Worm (Caenorhabditis elegans) whole organism, L4 larva: ENCODE results near the gene R13D11.4.
A peak's percentile ranks its signal among the peaks of the same experiment; 100 is the strongest.

ENCODE experiments used
- F37D6.2 ChIP-seq: sonication (generic microtip); optimal IDR thresholded peaks from 2 replicates; lab custom pipeline; 2016; ENCODE audit warnings: mild to moderate bottlenecking, missing genetic modification characterization, missing compliant biosample characterization
- F49E8.2 ChIP-seq: sonication (generic microtip); optimal IDR thresholded peaks from 2 replicates; lab custom pipeline; 2016; ENCODE audit warnings: missing compliant biosample characterization, mild to moderate bottlenecking, missing genetic modification characterization, borderline replicate concordance
- T20F7.1 ChIP-seq: fragments of 200-800 bp; sonication (Bioruptor generic); optimal IDR thresholded peaks from 2 replicates; lab custom pipeline; 2018; ENCODE audit warnings: mild to moderate bottlenecking, missing genetic modification characterization, missing compliant biosample characterization
- T26A8.4 ChIP-seq: fragments of 200-800 bp; sonication (Bioruptor generic); IDR thresholded peaks from 2 replicates; pipeline ENCODE4 v1.3.6; 2022; ENCODE audit warnings: missing genetic modification characterization, missing compliant biosample characterization
- Y48G9A.11 ChIP-seq: fragments of 200-800 bp; sonication (Bioruptor generic); IDR thresholded peaks from 2 replicates; pipeline ENCODE4 v1.3.6; 2022; ENCODE audit warnings: missing genetic modification reagents, missing genetic modification characterization, missing compliant biosample characterization
- Y5F2A.4 ChIP-seq: fragments of 200-800 bp; sonication (Bioruptor generic); optimal IDR thresholded peaks from 2 replicates; lab custom pipeline; 2018; ENCODE audit warnings: mild to moderate bottlenecking, missing genetic modification characterization, missing compliant biosample characterization
- arid-1 ChIP-seq: fragments of 200-800 bp; sonication (Bioruptor generic); conservative IDR thresholded peaks from 2 replicates; pipeline ENCODE4 v1.3.6; 2022; ENCODE audit warnings: missing genetic modification reagents, missing genetic modification characterization, missing compliant biosample characterization
- attf-4 ChIP-seq: sonication (generic microtip); optimal IDR thresholded peaks from 3 replicates; lab custom pipeline; 2017; ENCODE audit warnings: missing biosample characterization, missing genetic modification characterization
- ceh-62 ChIP-seq: sonication (generic microtip); optimal IDR thresholded peaks from 2 replicates; lab custom pipeline; 2017; ENCODE audit warnings: missing biosample characterization, missing genetic modification characterization
- ceh-82 ChIP-seq: sonication (generic microtip); optimal IDR thresholded peaks from 2 replicates; lab custom pipeline; 2017; ENCODE audit warnings: missing biosample characterization, missing genetic modification characterization
- daf-12 ChIP-seq: fragments of 150-350 bp; optimal IDR thresholded peaks from 2 replicates; lab custom pipeline; 2014; ENCODE audit warnings: missing biosample characterization, missing genetic modification reagents, missing genetic modification characterization
- daf-19 ChIP-seq: fragments of 200-800 bp; sonication (Bioruptor generic); conservative IDR thresholded peaks from 2 replicates; pipeline ENCODE4 v1.3.6; 2022; ENCODE audit warnings: missing genetic modification characterization, missing compliant biosample characterization
- dmd-9 ChIP-seq: fragments of 200-800 bp; sonication (Bioruptor generic); IDR thresholded peaks from 2 replicates; pipeline ENCODE4 v1.3.6; 2022; ENCODE audit warnings: missing genetic modification reagents, missing genetic modification characterization, missing compliant biosample characterization
- dpl-1 ChIP-seq: fragments of 150-350 bp; optimal IDR thresholded peaks from 2 replicates; lab custom pipeline; 2014; ENCODE audit warnings: missing biosample characterization, missing genetic modification reagents, missing genetic modification characterization
- duxl-1 ChIP-seq: sonication (generic microtip); optimal IDR thresholded peaks from 2 replicates; lab custom pipeline; 2016; ENCODE audit warnings: mild to moderate bottlenecking, missing genetic modification characterization, moderate library complexity, missing compliant biosample characterization; ENCODE audit not compliant: poor library complexity
- hif-1 ChIP-seq, 2 experiments: sonication (generic microtip); optimal IDR thresholded peaks; 2 replicates each; lab custom pipeline; 2016 to 2017; ENCODE audit warnings: missing compliant biosample characterization in 2 of 2, missing genetic modification characterization in 2 of 2, missing genetic modification reagents in 2 of 2, missing genotype in 2 of 2, mild to moderate bottlenecking in 1 of 2
- hlh-11 ChIP-seq: fragments of 200-800 bp; sonication (Bioruptor generic); optimal IDR thresholded peaks from 2 replicates; lab custom pipeline; 2018; ENCODE audit warnings: mild to moderate bottlenecking, missing genetic modification characterization, missing compliant biosample characterization
- hlh-30 ChIP-seq: sonication (generic microtip); optimal IDR thresholded peaks from 2 replicates; lab custom pipeline; 2017; ENCODE audit warnings: antibody characterized with exemption, mild to moderate bottlenecking, missing genetic modification characterization, missing compliant biosample characterization; ENCODE audit not compliant: insufficient read depth
- hmg-1.1 ChIP-seq: fragments of 200-800 bp; sonication (Bioruptor generic); IDR thresholded peaks from 2 replicates; pipeline ENCODE4 v1.3.6; 2022; ENCODE audit warnings: missing genetic modification reagents, missing genetic modification characterization, missing compliant biosample characterization
- lin-1 ChIP-seq: fragments of 200-800 bp; sonication (Bioruptor generic); IDR thresholded peaks from 2 replicates; pipeline ENCODE4 v1.3.6; 2022; ENCODE audit warnings: missing genetic modification reagents, missing genetic modification characterization, missing compliant biosample characterization
- lin-15B ChIP-seq: fragments of 150-350 bp; sonication (generic microtip); optimal IDR thresholded peaks from 3 replicates; lab custom pipeline; 2014; ENCODE audit warnings: missing biosample characterization, missing genetic modification characterization
- lin-38 ChIP-seq: fragments of 200-800 bp; sonication (Bioruptor generic); IDR thresholded peaks from 2 replicates; pipeline ENCODE4 v1.3.6; 2022; ENCODE audit warnings: missing genetic modification reagents, missing genetic modification characterization, missing compliant biosample characterization
- lir-3 ChIP-seq: sonication (generic microtip); optimal IDR thresholded peaks from 2 replicates; lab custom pipeline; 2016; ENCODE audit warnings: mild to moderate bottlenecking, missing genetic modification characterization, missing compliant biosample characterization
- lsy-2 ChIP-seq, 2 experiments: fragments of 150-350 bp in 1 of 2; sonication (generic microtip) in 1 of 2; optimal IDR thresholded peaks; 2 replicates each; lab custom pipeline; 2014 to 2017; ENCODE audit warnings: missing biosample characterization in 2 of 2, missing genetic modification characterization in 2 of 2
- madf-5 ChIP-seq, 2 experiments: fragments of 200-800 bp; sonication (Bioruptor generic); IDR thresholded peaks; 2 replicates each; pipeline ENCODE4 v1.3.6; 2022; ENCODE audit warnings: missing compliant biosample characterization in 2 of 2, missing genetic modification characterization in 2 of 2
- mdt-29 ChIP-seq: fragments of 200-800 bp; sonication (Bioruptor generic); IDR thresholded peaks from 2 replicates; pipeline ENCODE4 v1.3.6; 2022; ENCODE audit warnings: missing genetic modification reagents, missing genetic modification characterization, missing compliant biosample characterization
- mep-1 ChIP-seq: fragments of 150-350 bp; sonication (generic microtip); optimal IDR thresholded peaks from 3 replicates; lab custom pipeline; 2014; ENCODE audit warnings: missing biosample characterization, missing genetic modification characterization
- mes-2 ChIP-seq: sonication (generic microtip); optimal IDR thresholded peaks from 2 replicates; lab custom pipeline; 2016; ENCODE audit warnings: missing genotype, mild to moderate bottlenecking, missing genetic modification characterization, missing compliant biosample characterization; ENCODE audit not compliant: poor library complexity, severe bottlenecking
- mxl-2 ChIP-seq: fragments of 200-800 bp; sonication (Bioruptor generic); conservative IDR thresholded peaks from 2 replicates; pipeline ENCODE4 v1.3.6; 2022; ENCODE audit warnings: missing genetic modification reagents, missing genetic modification characterization, missing compliant biosample characterization
- nhr-25 ChIP-seq: sonication (generic microtip); optimal IDR thresholded peaks from 2 replicates; lab custom pipeline; 2017; ENCODE audit warnings: missing genetic modification characterization, mild to moderate bottlenecking, missing compliant biosample characterization, antibody characterized with exemption, moderate library complexity, borderline replicate concordance; ENCODE audit not compliant: insufficient read depth
- nhr-41 ChIP-seq: fragments of 200-800 bp; sonication (Bioruptor generic); IDR thresholded peaks from 2 replicates; pipeline ENCODE4 v1.3.6; 2022; ENCODE audit warnings: missing genetic modification reagents, missing genetic modification characterization, missing compliant biosample characterization
- nhr-42 ChIP-seq: fragments of 200-800 bp; sonication (Bioruptor generic); IDR thresholded peaks from 2 replicates; pipeline ENCODE4 v1.3.6; 2022; ENCODE audit warnings: missing genetic modification characterization, missing compliant biosample characterization
- nhr-48 ChIP-seq: sonication (generic microtip); optimal IDR thresholded peaks from 2 replicates; lab custom pipeline; 2016; ENCODE audit warnings: mild to moderate bottlenecking, missing genetic modification characterization, missing compliant biosample characterization
- nhr-6 ChIP-seq: fragments of 150-350 bp; optimal IDR thresholded peaks from 2 replicates; lab custom pipeline; 2014; ENCODE audit warnings: missing biosample characterization, missing genetic modification characterization
- pha-4 ChIP-seq, 2 experiments: fragments of 150-350 bp in 1 of 2; fragments of 200-800 bp in 1 of 2; sonication (Bioruptor generic) in 1 of 2; IDR thresholded peaks in 1 of 2; optimal IDR thresholded peaks in 1 of 2; 2 replicates each; pipeline versions ENCODE4 v1.3.6 to Lab custom; 2014 to 2022; ENCODE audit warnings: missing genetic modification characterization in 2 of 2, missing genetic modification reagents in 2 of 2, missing biosample characterization in 1 of 2, missing compliant biosample characterization in 1 of 2
- php-3 ChIP-seq: fragments of 200-800 bp; sonication (Bioruptor generic); IDR thresholded peaks from 2 replicates; pipeline ENCODE4 v1.3.6; 2022; ENCODE audit warnings: missing genetic modification reagents, missing genetic modification characterization, missing compliant biosample characterization
- saeg-2 ChIP-seq: fragments of 200-800 bp; sonication (Bioruptor generic); IDR thresholded peaks from 2 replicates; pipeline ENCODE4 v1.3.6; 2022; ENCODE audit warnings: missing genetic modification reagents, missing genetic modification characterization, missing compliant biosample characterization
- skn-1 ChIP-seq: fragments of 150-350 bp; optimal IDR thresholded peaks from 2 replicates; lab custom pipeline; 2014; ENCODE audit warnings: missing biosample characterization, missing genetic modification characterization
- snpc-1.2 ChIP-seq: fragments of 200-800 bp; sonication (Bioruptor generic); IDR thresholded peaks from 2 replicates; pipeline ENCODE4 v1.3.6; 2022; ENCODE audit warnings: missing genetic modification reagents, missing genetic modification characterization, missing compliant biosample characterization
- snpc-4 ChIP-seq: fragments of 150-350 bp; optimal IDR thresholded peaks from 2 replicates; lab custom pipeline; 2014; ENCODE audit warnings: missing biosample characterization, missing genetic modification characterization
- spr-3 ChIP-seq: fragments of 200-800 bp; sonication (Bioruptor generic); optimal IDR thresholded peaks from 2 replicates; lab custom pipeline; 2018; ENCODE audit warnings: mild to moderate bottlenecking, missing genetic modification characterization, missing compliant biosample characterization
- tag-97 ChIP-seq: fragments of 200-800 bp; sonication (Bioruptor generic); IDR thresholded peaks from 2 replicates; pipeline ENCODE4 v1.3.6; 2022; ENCODE audit warnings: missing genetic modification characterization, missing compliant biosample characterization
- unc-130 ChIP-seq: sonication (generic microtip); optimal IDR thresholded peaks from 2 replicates; lab custom pipeline; 2016; ENCODE audit warnings: missing genetic modification reagents, missing genetic modification characterization, missing compliant biosample characterization
- unc-39 ChIP-seq: sonication (generic microtip); optimal IDR thresholded peaks from 2 replicates; lab custom pipeline; 2017; ENCODE audit warnings: missing biosample characterization, missing genetic modification characterization
- unc-62 ChIP-seq, 3 experiments: fragments of 150-350 bp in 1 of 3; sonication (generic microtip); optimal IDR thresholded peaks in 2 of 3; peaks in 1 of 3; 1 replicate in 1 of 3; 2 replicates in 2 of 3; lab custom pipeline; 2014 to 2017; ENCODE audit warnings: missing biosample characterization in 3 of 3, missing genetic modification characterization in 3 of 3, missing genetic modification reagents in 3 of 3, missing genotype in 1 of 3
- vab-7 ChIP-seq: fragments of 200-800 bp; sonication (Bioruptor generic); IDR thresholded peaks from 2 replicates; pipeline ENCODE4 v1.3.6; 2022; ENCODE audit warnings: missing genetic modification reagents, missing genetic modification characterization, missing compliant biosample characterization
- zfp-3 ChIP-seq: fragments of 200-800 bp; sonication (Bioruptor generic); conservative IDR thresholded peaks from 2 replicates; pipeline ENCODE4 v1.3.6; 2022; ENCODE audit warnings: missing genetic modification reagents, missing genetic modification characterization, missing compliant biosample characterization
- zip-11 ChIP-seq: fragments of 200-800 bp; sonication (Bioruptor generic); IDR thresholded peaks from 2 replicates; pipeline ENCODE4 v1.3.6; 2022; ENCODE audit warnings: missing genetic modification characterization, missing compliant biosample characterization
- ztf-7 ChIP-seq: fragments of 150-350 bp; optimal IDR thresholded peaks from 2 replicates; lab custom pipeline; 2014; ENCODE audit warnings: missing biosample characterization, missing genetic modification characterization

R13D11.4 gene

ce11 chrV:773256-773655 is 37.4 kb upstream of the R13D11.4 start, which contains the start of gene sti-1 (continued):
- TF ChIP-seq dmd-9 = no peak
- no peak for TF ChIP-seq snpc-1.2 (GFP tag; lab: Robert Waterston, UW)
- TF ChIP-seq pha-4 (GFP tag; IDR thresholded peaks at IDR 0.05; lab: Robert Waterston, UW) = peak; percentile 63; the same call in 1 of the 2 replicates
- peak; percentile 52 for TF ChIP-seq pha-4 (tag; optimal IDR thresholded peaks at IDR 0.05; lab: Kevin White, UChicago)
- no peak for TF ChIP-seq daf-12 (tag; lab: Kevin White, UChicago)
- TF ChIP-seq ceh-62 (tag; lab: Kevin White, UChicago) = no peak
- no peak for TF ChIP-seq mxl-2 (GFP tag; lab: Robert Waterston, UW)
- no peak for TF ChIP-seq spr-3 (GFP tag; lab: Kevin White, UChicago)
- TF ChIP-seq madf-5 (GFP tag; IDR thresholded peaks at IDR 0.05; lab: Robert Waterston, UW) = no peak
- TF ChIP-seq T20F7.1 (GFP tag; lab: Kevin White, UChicago) = no peak
- no peak for TF ChIP-seq snpc-4 (tag; lab: Kevin White, UChicago)
- peak in 1 of 2 experiments; percentile 41 for TF ChIP-seq hif-1 (tag; optimal IDR thresholded peaks at IDR 0.05; lab: Kevin White, UChicago)
- TF ChIP-seq unc-62 (GFP tag; optimal IDR thresholded peaks at IDR 0.05 in 1 of 2; lab: Kevin White, UChicago) = no peak
- no peak for TF ChIP-seq unc-62 (tag; optimal IDR thresholded peaks at IDR 0.05; lab: Kevin White, UChicago)
- TF ChIP-seq skn-1 = no peak
- TF ChIP-seq nhr-42 (GFP tag; lab: Robert Waterston, UW) = peak; percentile 69; the same call in 1 of the 2 replicates
- no peak for TF ChIP-seq saeg-2
- 0 out of 2 replicates have a peak, but pooled peaks have one; percentile 47 for TF ChIP-seq zfp-3 (GFP tag; lab: Robert Waterston, UW)
- no peak for TF ChIP-seq nhr-41 (GFP tag; lab: Robert Waterston, UW)
- TF ChIP-seq ceh-82 = no peak
- TF ChIP-seq php-3 (GFP tag; lab: Robert Waterston, UW) = no peak
- no peak for TF ChIP-seq unc-39 (tag; lab: Kevin White, UChicago)
- TF ChIP-seq hlh-11 (tag; lab: Kevin White, UChicago) = peak; percentile 60
- TF ChIP-seq mep-1 (tag; lab: Kevin White, UChicago) = peak; percentile 80
- no peak for TF ChIP-seq vab-7 (GFP tag; lab: Robert Waterston, UW)
- no peak for TF ChIP-seq lir-3 (tag; lab: Kevin White, UChicago)
- TF ChIP-seq zip-11 (GFP tag; lab: Robert Waterston, UW) = no peak
- TF ChIP-seq mdt-29 (GFP tag; lab: Robert Waterston, UW) = no peak
- no peak for TF ChIP-seq tag-97 (GFP tag; lab: Robert Waterston, UW)
- peak; percentile 96 for TF ChIP-seq dpl-1 (GFP tag; lab: Kevin White, UChicago)
- TF ChIP-seq ztf-7 (tag; lab: Kevin White, UChicago) = peak; percentile 79
- peak; percentile 81 for TF ChIP-seq duxl-1 (tag; lab: Kevin White, UChicago)
- peak; percentile 75 for TF ChIP-seq hlh-30 (tag; lab: Kevin White, UChicago)
- no peak for TF ChIP-seq nhr-48
- TF ChIP-seq lin-15B (tag; lab: Kevin White, UChicago) = peak; percentile 51
- TF ChIP-seq lin-1 (GFP tag; lab: Robert Waterston, UW) = no peak
- peak; percentile 67 for TF ChIP-seq nhr-6 (tag; lab: Kevin White, UChicago)
- TF ChIP-seq hmg-1.1 (GFP tag; lab: Robert Waterston, UW) = peak; percentile 72
- TF ChIP-seq unc-130 (GFP tag; lab: Kevin White, UChicago) = no peak
- no peak for TF ChIP-seq Y5F2A.4 (GFP tag; lab: Kevin White, UChicago)
- peak; percentile 89 for TF ChIP-seq mes-2
- peak in 1 of 2 experiments; percentile 90 for TF ChIP-seq lsy-2 (tag; optimal IDR thresholded peaks at IDR 0.05; lab: Kevin White, UChicago)
- TF ChIP-seq F49E8.2 (tag; lab: Kevin White, UChicago) = peak; percentile 26
- no peak for TF ChIP-seq attf-4 (tag; lab: Kevin White, UChicago)
- TF ChIP-seq F37D6.2 (tag; lab: Kevin White, UChicago) = peak; percentile 17
- peak; percentile 69 for TF ChIP-seq nhr-25 (tag; lab: Kevin White, UChicago)
- no peak for TF ChIP-seq Y48G9A.11 (GFP tag; lab: Robert Waterston, UW)
- TF ChIP-seq daf-19 (GFP tag; lab: Robert Waterston, UW) = no peak
- no peak for TF ChIP-seq arid-1 (GFP tag; lab: Robert Waterston, UW)
- peak; percentile 98 for TF ChIP-seq lin-38 (GFP tag; lab: Robert Waterston, UW)
- TF ChIP-seq T26A8.4 = peak; percentile 55; the same call in 1 of the 2 replicates
